Worm (Caenorhabditis elegans): ENCODE measurements around the gene F26D11.13.

DNA sequence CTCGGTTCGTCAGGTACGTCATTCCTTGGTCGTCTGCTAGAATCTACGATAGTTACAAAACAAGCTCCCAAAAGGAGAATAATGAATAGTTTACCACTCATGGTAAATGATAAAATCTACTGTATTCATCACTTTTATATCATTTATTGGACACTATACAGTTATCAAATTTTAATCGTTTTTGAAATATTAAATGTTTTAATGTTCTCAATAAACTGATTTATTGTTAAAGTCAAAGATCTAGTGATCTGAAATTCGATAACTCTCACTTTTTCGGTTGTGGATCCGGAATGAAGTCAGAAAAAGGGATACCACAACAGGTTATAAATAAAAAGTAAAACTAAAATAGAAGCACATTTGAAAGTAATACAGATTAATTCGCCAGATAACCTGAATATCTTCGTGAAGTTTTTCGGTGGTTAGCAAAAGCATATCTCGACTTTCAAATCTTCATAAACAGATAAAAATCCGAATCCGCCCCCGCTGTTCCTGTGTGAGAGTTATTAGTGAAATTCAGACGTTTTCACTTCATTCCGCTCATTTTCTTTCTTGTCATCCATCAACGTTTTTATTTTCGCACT, 4.4 kb upstream of the F26D11.13 start, which contains the start of the genes clec-217 and F26D11.2:
- TF ChIP-seq unc-39 (tag; optimal IDR thresholded peaks at IDR 0.05) (no peak), R02D3.7 (tag; optimal IDR thresholded peaks at IDR 0.05) (no peak), unc-62 (GFP tag; optimal IDR thresholded peaks at IDR 0.05) (no peak), lin-13 (GFP tag; optimal IDR thresholded peaks at IDR 0.05) (no peak), nhr-77 (tag; optimal IDR thresholded peaks at IDR 0.05) (no peak), aly-2 (tag; optimal IDR thresholded peaks at IDR 0.05) (no peak), nhr-12 (tag; optimal IDR thresholded peaks at IDR 0.05) (no peak), mdl-1 (tag; optimal IDR thresholded peaks at IDR 0.05) (no peak)
